Fruit fly (Drosophila melanogaster) whole organism: ENCODE results near the gene SdhC.

Source experiments
- CG8478 ChIP-seq: fragments of >200 bp; optimal IDR thresholded peaks from 2 replicates; lab custom pipeline; 2018; ENCODE audit warnings: inconsistent platforms
- EcR ChIP-seq, 2 experiments: fragments of >200 bp; optimal IDR thresholded peaks; 2 replicates each; lab custom pipeline; 2017; ENCODE audit warnings: missing biosample characterization in 2 of 2, missing genetic modification characterization in 2 of 2, missing genetic modification reagents in 2 of 2
- pan ChIP-seq: fragments of >200 bp; optimal IDR thresholded peaks from 2 replicates; lab custom pipeline; 2017
- psq ChIP-seq: fragments of >200 bp; optimal IDR thresholded peaks from 2 replicates; lab custom pipeline; 2017

DNA sequence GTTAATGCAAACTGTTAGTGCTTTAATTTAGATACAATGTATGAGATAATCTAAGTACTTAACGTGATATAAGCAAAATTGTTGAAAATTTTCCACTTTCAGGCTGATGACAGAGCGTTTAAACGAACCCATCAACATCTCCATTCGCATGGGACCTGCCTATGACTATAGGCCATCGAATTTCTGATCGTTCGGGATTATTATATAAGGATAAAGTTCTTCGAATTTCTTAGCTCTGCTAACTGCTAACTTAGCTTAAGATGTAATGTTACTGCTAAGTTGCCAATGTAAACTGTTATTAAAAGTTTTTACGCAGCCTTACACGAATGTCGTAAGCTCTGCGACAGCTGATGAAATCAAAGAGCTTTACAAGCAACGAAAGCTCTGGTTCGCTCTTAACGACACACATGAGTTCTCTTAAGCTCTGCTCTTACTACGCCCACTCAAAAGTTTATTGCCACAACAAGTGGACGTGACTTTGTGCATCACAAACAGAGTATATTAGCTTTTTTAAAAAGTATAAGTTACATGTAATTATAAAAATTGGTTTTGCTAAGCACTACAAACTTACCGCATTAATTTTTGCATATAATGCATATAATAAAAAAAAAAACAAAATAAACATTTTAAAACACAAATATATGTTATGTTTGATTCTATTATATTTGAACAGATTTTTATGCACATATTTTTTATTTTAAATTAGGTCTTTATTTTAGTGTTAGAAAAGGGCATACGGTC is 12.8 kb downstream of the SdhC start:
- no peak for TF ChIP-seq psq (lab: Kevin White, UChicago)
- TF ChIP-seq CG8478 (lab: Kevin White, UChicago), result no peak
- TF ChIP-seq EcR (GFP tag; optimal IDR thresholded peaks at IDR 0.05; lab: Kevin White, UChicago), result no peak
- TF ChIP-seq pan (lab: Kevin White, UChicago), result no peak
